Fruit fly (Drosophila melanogaster) whole organism, wandering third instar larva: ENCODE measurements around the gene CG31345.

Source experiments
- Dif ChIP-seq: fragments of 200-275, 200-300 bp; sonication (Bioruptor generic); optimal IDR thresholded peaks from 2 replicates; lab custom pipeline; 2018; ENCODE audit warnings: missing biosample characterization, missing genetic modification characterization; ENCODE audit not compliant: partially characterized antibody
- Hnf4 ChIP-seq: fragments of 200-800 bp; sonication (Bioruptor generic); optimal IDR thresholded peaks from 2 replicates; lab custom pipeline; 2016; ENCODE audit warnings: missing biosample characterization, mild to moderate bottlenecking, missing genetic modification characterization
- Hr78 ChIP-seq: fragments of >200 bp; optimal IDR thresholded peaks from 2 replicates; lab custom pipeline; 2017; ENCODE audit warnings: missing biosample characterization, missing genetic modification characterization
- Mio ChIP-seq: sonication (Bioruptor generic); optimal IDR thresholded peaks from 2 replicates; lab custom pipeline; 2016; ENCODE audit warnings: missing biosample characterization, missing genetic modification characterization
- Sp1 ChIP-seq: fragments of 200-800 bp; sonication (Bioruptor generic); optimal IDR thresholded peaks from 3 replicates; lab custom pipeline; 2019; ENCODE audit warnings: missing biosample characterization, mild to moderate bottlenecking, missing genetic modification characterization, moderate library complexity
- fru ChIP-seq: fragments of 200-800 bp; sonication (Bioruptor generic); optimal IDR thresholded peaks from 3 replicates; lab custom pipeline; 2016; ENCODE audit warnings: missing biosample characterization, mild to moderate bottlenecking, missing genetic modification characterization
- pan ChIP-seq: fragments of >200 bp; optimal IDR thresholded peaks from 2 replicates; lab custom pipeline; 2017
- tai ChIP-seq: sonication (Bioruptor generic); optimal IDR thresholded peaks from 2 replicates; lab custom pipeline; 2016; ENCODE audit warnings: missing biosample characterization, missing genetic modification characterization
- usp ChIP-seq: fragments of >200 bp; optimal IDR thresholded peaks from 2 replicates; lab custom pipeline; 2017; ENCODE audit warnings: missing biosample characterization, missing genetic modification characterization

DNA sequence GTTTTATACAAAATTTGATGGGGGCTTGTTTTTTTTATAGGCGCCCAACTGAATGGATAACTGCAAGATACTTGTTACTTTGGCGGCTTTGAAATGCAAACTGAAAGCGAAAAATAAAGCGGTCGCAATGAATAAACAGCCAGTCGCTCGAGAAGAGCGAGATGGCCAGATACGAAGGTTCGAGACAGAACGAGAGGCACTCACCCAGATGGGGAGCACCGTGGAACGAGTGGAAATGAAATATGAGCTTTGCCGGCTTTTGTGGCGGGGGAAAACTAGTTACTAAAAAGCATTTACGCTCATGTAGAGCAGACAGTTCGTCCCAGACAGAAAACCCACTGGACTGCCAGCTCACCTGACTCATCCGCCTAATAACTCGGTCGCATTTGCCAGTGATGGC lies 40.7 kb upstream of the CG31345 start:
- TF ChIP-seq fru (GFP tag; lab: Kevin White, UChicago) (no peak), pan (lab: Kevin White, UChicago) (no peak), usp (no peak), Mio (no peak), Sp1 (GFP tag; lab: Kevin White, UChicago) (no peak), Dif (GFP tag; lab: Kevin White, UChicago) (no peak), tai (GFP tag; lab: Kevin White, UChicago) (no peak), Hnf4 (no peak), Hr78 (GFP tag; lab: Kevin White, UChicago) (no peak)
